Fruit fly (Drosophila melanogaster) whole organism, larva: ENCODE data around the gene CG43098.
A peak's percentile ranks its signal among the peaks of the same experiment; 100 is the strongest.

Experiments
- noc ChIP-seq: fragments of 200-800 bp; sonication (Bioruptor generic); optimal IDR thresholded peaks from 3 replicates; lab custom pipeline; 2019; ENCODE audit warnings: missing biosample characterization, mild to moderate bottlenecking, missing genetic modification characterization, moderate library complexity

Gene CG43098

dm6 chr3L:3658768-3659167 is at the start of gene CG43098:
CG43098 (plus strand) TSS chr3L:3659068.
- no peak for TF ChIP-seq noc (tag; lab: Kevin White, UChicago)

- TF ChIP-seq noc (tag; lab: Kevin White, UChicago), result peak; percentile 27
These were observed 47.0 kb upstream of the CG43098 start, which contains the start of gene CG10359 for dm6 chr3L:3611892-3612291. CG10359 (plus strand) TSS chr3L:3612192.

DNA sequence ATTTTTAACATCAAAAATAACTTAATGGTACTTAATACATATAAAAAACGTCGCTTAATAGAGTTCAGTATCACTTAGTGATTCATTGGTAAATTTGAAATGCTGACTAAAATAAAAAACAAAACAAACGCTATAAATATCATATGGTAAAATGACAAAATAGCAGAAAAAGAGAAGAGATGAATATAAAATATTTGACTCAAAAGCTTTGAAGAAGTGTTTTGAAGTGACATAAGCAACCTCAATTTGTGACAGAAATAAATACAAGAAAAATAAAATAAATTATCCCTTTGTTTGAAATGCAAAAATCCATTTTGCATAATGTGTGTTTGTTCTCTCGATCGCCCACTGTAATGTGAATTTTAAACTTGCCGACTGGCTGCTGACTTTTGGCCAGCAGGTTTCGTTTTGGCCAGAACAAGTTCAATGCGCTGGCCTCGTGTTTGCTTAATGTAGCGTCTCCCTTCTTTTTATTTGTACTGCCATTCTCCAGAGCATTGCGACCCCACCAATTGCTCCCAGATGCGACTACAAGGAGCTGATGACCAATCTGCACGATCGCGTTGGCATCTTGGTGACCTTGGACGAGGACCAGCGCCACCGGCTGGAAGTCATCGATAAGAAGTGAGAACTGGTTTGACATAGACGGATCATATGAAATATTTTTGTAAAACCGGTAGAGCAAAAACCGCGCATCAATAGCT is 46.1 kb upstream of the CG43098 start:
- no peak for TF ChIP-seq noc (tag; lab: Kevin White, UChicago)

DNA sequence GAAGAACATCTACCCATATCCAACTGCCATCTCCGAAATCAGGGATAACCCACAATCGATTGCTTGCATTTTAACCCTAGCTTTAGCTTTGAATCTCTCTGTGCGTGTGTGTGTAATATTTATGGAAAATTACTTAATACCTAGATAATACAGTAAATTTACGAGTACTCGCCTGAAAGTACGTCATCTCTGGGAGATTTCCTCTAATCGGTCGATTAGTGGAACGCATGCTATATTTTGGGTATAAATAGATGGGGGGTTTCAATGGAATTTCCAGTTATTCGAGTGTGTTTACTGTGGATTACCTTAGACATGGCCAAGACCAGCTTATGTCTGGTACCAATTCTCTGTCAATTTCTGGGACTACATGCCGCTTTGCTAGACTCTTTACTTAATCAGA is 43.8 kb upstream of the CG43098 start, which contains the start of gene CG10357:
Gene CG10357, plus strand, starts transcription at position 301 of the 400 bp plus-strand sequence.
- no peak for TF ChIP-seq noc (tag; lab: Kevin White, UChicago)

- TF ChIP-seq noc (tag; lab: Kevin White, UChicago), result no peak
These were observed 42.5 kb upstream of the CG43098 start for dm6 chr3L:3616344-3616743.

DNA sequence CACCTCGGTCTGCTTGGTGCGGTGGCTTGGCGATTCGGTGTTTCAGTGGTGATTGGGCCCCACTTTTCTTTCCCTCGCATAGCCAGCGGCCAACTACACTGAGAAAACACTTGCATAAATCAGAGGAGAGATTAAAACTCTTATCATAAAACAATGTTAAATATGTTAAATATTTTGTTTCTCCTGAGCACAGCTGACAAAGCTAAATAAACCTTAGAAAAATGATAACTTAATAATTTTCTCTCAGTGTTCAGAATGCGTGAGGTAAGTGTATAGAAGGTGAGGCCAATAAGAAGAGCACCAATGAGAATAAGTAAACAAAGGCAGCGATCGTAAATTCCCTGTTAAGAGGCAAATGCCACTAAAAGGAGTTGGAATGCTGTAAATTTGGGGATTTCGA is 41.6 kb upstream of the CG43098 start:
- no peak for TF ChIP-seq noc (tag; lab: Kevin White, UChicago)

DNA sequence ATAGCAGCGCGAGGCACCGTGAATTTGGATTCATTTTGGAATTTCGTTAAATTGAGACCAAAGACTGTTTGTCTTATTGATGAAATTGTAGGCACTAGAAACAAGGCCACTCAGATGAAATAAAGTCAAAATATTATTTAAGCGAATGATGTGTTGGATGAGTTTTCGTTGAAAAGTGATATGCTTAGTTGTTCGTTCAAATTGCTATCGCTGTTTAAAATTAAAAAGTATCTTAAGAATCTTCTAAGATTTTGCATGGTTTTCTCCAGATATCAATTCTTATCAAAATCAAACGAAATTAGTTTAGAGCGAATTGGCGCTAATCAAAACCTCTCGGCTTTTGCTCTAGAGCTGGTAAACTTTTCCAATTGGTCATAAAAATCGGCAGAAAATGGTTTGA is 37.9 kb upstream of the CG43098 start, which contains the start of gene CG14974:
Gene CG14974, minus strand, starts transcription at position 101 of the 400 bp plus-strand sequence.
- no peak for TF ChIP-seq noc (tag; lab: Kevin White, UChicago)

- TF ChIP-seq noc (tag; lab: Kevin White, UChicago), result no peak
These were observed 34.0 kb upstream of the CG43098 start for dm6 chr3L:3624876-3625275.

dm6 chr3L:3626069-3626468 is 32.8 kb upstream of the CG43098 start, which contains the start of gene dar1:
dar1 (plus strand) TSS chr3L:3626352.
- no peak for TF ChIP-seq noc (tag; lab: Kevin White, UChicago)

dm6 chr3L:3632500-3633183 is 26.2 kb upstream of the CG43098 start:
- TF ChIP-seq noc (tag; lab: Kevin White, UChicago), result peak; percentile 55

dm6 chr3L:3634107-3634737 is 24.6 kb upstream of the CG43098 start:
- peak; percentile 77 for TF ChIP-seq noc (tag; lab: Kevin White, UChicago)

dm6 chr3L:3638587-3639312 is 20.1 kb upstream of the CG43098 start:
- no peak for TF ChIP-seq noc (tag; lab: Kevin White, UChicago)

DNA sequence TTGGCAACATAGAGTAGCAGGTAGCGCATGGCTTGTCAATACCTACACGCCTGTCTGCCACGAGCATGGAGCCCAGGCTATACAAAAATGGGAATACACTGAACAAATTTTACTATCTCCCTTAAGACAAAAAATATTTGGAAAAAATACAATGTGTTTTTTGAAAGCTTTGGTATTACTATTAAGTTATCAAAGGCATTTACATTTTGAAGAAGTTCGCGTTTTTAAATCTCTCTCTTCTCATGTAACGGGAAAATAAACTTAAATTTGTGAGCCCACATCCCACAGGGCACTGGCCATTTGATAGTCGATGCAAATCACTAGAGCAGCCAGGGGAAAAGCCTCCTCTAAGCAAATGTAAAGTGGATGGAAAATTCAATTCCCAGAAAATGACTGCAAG is 19.5 kb upstream of the CG43098 start:
- TF ChIP-seq noc (tag; lab: Kevin White, UChicago), result no peak

DNA sequence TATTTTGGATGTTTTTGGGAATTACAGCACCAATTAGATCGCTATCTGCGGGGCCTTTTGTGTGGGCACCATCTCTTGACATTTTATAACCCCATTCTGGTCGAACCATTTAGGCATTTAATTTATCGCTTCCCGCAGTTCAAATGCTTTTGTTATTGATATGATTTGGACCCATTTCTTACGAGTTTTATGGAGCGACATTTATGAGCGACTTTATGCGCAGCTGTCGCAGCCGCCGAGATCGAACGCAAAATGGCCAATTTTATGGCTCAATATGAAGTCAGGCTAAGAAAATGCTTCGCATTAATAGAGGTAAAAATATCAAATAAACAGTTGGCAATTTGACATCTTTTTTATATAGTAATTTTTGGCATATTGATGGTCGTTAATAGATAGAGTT is 18.0 kb upstream of the CG43098 start:
- TF ChIP-seq noc (tag; lab: Kevin White, UChicago), result no peak

dm6 chr3L:3644337-3645027 is 14.4 kb upstream of the CG43098 start:
- TF ChIP-seq noc (tag; lab: Kevin White, UChicago), result no peak
